Fruit fly (Drosophila melanogaster) whole organism, pupa: ENCODE results near the gene Col4a1.

Experiments
- CG10348 ChIP-seq: fragments of 200-800 bp; sonication (Bioruptor generic); IDR thresholded peaks from 2 replicates; pipeline ENCODE4 v1.3.6; 2022; ENCODE audit warnings: missing biosample characterization, missing genetic modification characterization
- CG12605 ChIP-seq: fragments of 200-800 bp; sonication (Bioruptor generic); IDR thresholded peaks from 2 replicates; pipeline ENCODE4 v1.3.6; 2022; ENCODE audit warnings: missing biosample characterization, missing genetic modification characterization
- CG13204 ChIP-seq: fragments of 200-800 bp; sonication (Bioruptor generic); optimal IDR thresholded peaks from 2 replicates; lab custom pipeline; 2018; ENCODE audit warnings: missing biosample characterization, mild to moderate bottlenecking, missing genetic modification characterization, moderate library complexity
- CG14655 ChIP-seq: fragments of 200-800 bp; sonication (Bioruptor generic); optimal IDR thresholded peaks from 3 replicates; lab custom pipeline; 2017; ENCODE audit warnings: mild to moderate bottlenecking, missing biosample characterization, missing genetic modification reagents, missing genetic modification characterization
- CG15710 ChIP-seq: fragments of 200-800 bp; sonication (Bioruptor generic); optimal IDR thresholded peaks from 2 replicates; lab custom pipeline; 2018; ENCODE audit warnings: missing biosample characterization, mild to moderate bottlenecking, missing genetic modification characterization, moderate library complexity
- CG17806 ChIP-seq: fragments of 200-800 bp; sonication (Bioruptor generic); optimal IDR thresholded peaks from 2 replicates; lab custom pipeline; 2018; ENCODE audit warnings: missing biosample characterization, mild to moderate bottlenecking, missing genetic modification characterization, moderate library complexity
- CG32121 ChIP-seq: fragments of 200-800 bp; sonication (Bioruptor generic); IDR thresholded peaks from 2 replicates; pipeline ENCODE4 v1.3.6; 2022; ENCODE audit warnings: missing biosample characterization, missing genetic modification characterization
- CG34367 ChIP-seq: fragments of 200-800 bp; sonication (Bioruptor generic); optimal IDR thresholded peaks from 2 replicates; lab custom pipeline; 2018; ENCODE audit warnings: missing biosample characterization, mild to moderate bottlenecking, missing genetic modification characterization
- CG4496 ChIP-seq: fragments of 200-800 bp; sonication (Bioruptor generic); IDR thresholded peaks from 3 replicates; pipeline ENCODE4 v1.3.6; 2022; ENCODE audit warnings: missing biosample characterization, missing genetic modification characterization
- CG8159 ChIP-seq: fragments of 200-800 bp; sonication (Bioruptor generic); optimal IDR thresholded peaks from 3 replicates; lab custom pipeline; 2018; ENCODE audit warnings: missing biosample characterization, mild to moderate bottlenecking, missing genetic modification characterization, moderate library complexity
- CG8301 ChIP-seq: fragments of 200-800 bp; sonication (Bioruptor generic); optimal IDR thresholded peaks from 2 replicates; lab custom pipeline; 2018; ENCODE audit warnings: missing biosample characterization, mild to moderate bottlenecking, missing genetic modification characterization
- CG9948 ChIP-seq: fragments of 200-800 bp; sonication (Bioruptor generic); optimal IDR thresholded peaks from 2 replicates; lab custom pipeline; 2018; ENCODE audit warnings: missing biosample characterization, mild to moderate bottlenecking, missing genetic modification characterization, moderate library complexity
- D1 ChIP-seq: fragments of 200-800 bp; sonication (Bioruptor generic); optimal IDR thresholded peaks from 2 replicates; lab custom pipeline; 2018; ENCODE audit warnings: missing biosample characterization, mild to moderate bottlenecking, missing genetic modification characterization, moderate library complexity
- EcR ChIP-seq: fragments of 200-800 bp; sonication (Bioruptor generic); optimal IDR thresholded peaks from 3 replicates; lab custom pipeline; 2019; ENCODE audit warnings: missing biosample characterization, missing genetic modification characterization, mild to moderate bottlenecking, moderate library complexity, missing genetic modification reagents
- Ets98B ChIP-seq: fragments of 200-800 bp; sonication (Bioruptor generic); IDR thresholded peaks from 2 replicates; pipeline ENCODE4 v1.3.6; 2022; ENCODE audit warnings: missing biosample characterization, missing genetic modification characterization
- Pif1A ChIP-seq: fragments of 200-800 bp; sonication (Bioruptor generic); optimal IDR thresholded peaks from 3 replicates; lab custom pipeline; 2016; ENCODE audit warnings: missing biosample characterization, missing genetic modification characterization
- Pif1B ChIP-seq: fragments of 200-800 bp; sonication (Bioruptor generic); optimal IDR thresholded peaks from 3 replicates; lab custom pipeline; 2016; ENCODE audit warnings: missing biosample characterization, missing genetic modification characterization
- Snoo ChIP-seq: fragments of 200-800 bp; sonication (Bioruptor generic); optimal IDR thresholded peaks from 3 replicates; lab custom pipeline; 2017; ENCODE audit warnings: missing biosample characterization, mild to moderate bottlenecking, missing genetic modification characterization, inconsistent platforms
- fd96Ca ChIP-seq: fragments of 200-800 bp; sonication (Bioruptor generic); IDR thresholded peaks from 3 replicates; pipeline ENCODE4 v1.3.6; 2022; ENCODE audit warnings: missing biosample characterization, missing genetic modification characterization
- gl ChIP-seq: fragments of 200-800 bp; sonication (Bioruptor generic); optimal IDR thresholded peaks from 2 replicates; lab custom pipeline; 2018; ENCODE audit warnings: missing biosample characterization, mild to moderate bottlenecking, missing genetic modification characterization
- rn ChIP-seq: fragments of 200-800 bp; sonication (Bioruptor generic); IDR thresholded peaks from 2 replicates; pipeline ENCODE4 v1.3.6; 2022; ENCODE audit warnings: missing biosample characterization, missing genetic modification characterization

Gene Col4a1

dm6 chr2L:5052994-5053393, 23.6 kb downstream of the Col4a1 start, which contains the start of gene eIF3h:
Gene eIF3h, minus strand, starts transcription at chr2L:5053094.
- TF ChIP-seq CG10348 (GFP tag; lab: Robert Waterston, UW) = no peak
- no peak for TF ChIP-seq Pif1B (GFP tag; lab: Kevin White, UChicago)
- TF ChIP-seq CG8301 (tag; lab: Kevin White, UChicago) = no peak
- no peak for TF ChIP-seq Ets98B (GFP tag; lab: Robert Waterston, UW)
- no peak for TF ChIP-seq gl (tag; lab: Kevin White, UChicago)
- TF ChIP-seq CG13204 (GFP tag; lab: Kevin White, UChicago) = no peak
- TF ChIP-seq CG17806 = no peak
- TF ChIP-seq CG12605 (GFP tag; lab: Robert Waterston, UW) = no peak
- no peak for TF ChIP-seq CG15710 (tag; lab: Kevin White, UChicago)
- no peak for TF ChIP-seq EcR (GFP tag; lab: Kevin White, UChicago)
- no peak for TF ChIP-seq rn (GFP tag; lab: Robert Waterston, UW)
- no peak for TF ChIP-seq Snoo
- TF ChIP-seq Pif1A (GFP tag; lab: Kevin White, UChicago) = no peak
- TF ChIP-seq CG8159 (tag; lab: Kevin White, UChicago) = no peak

dm6 chr2L:5054953-5055352, 25.5 kb downstream of the Col4a1 start, which contains the start of the genes CG14036 and His3.3A:
Gene CG14036, minus strand, starts transcription at chr2L:5055016.
Gene His3.3A, plus strand, starts transcription at chr2L:5055058.
- TF ChIP-seq EcR (GFP tag; lab: Kevin White, UChicago) (peak; percentile 25), CG15710 (tag; lab: Kevin White, UChicago) (peak; percentile 0), Pif1B (GFP tag; lab: Kevin White, UChicago) (no peak), CG32121 (GFP tag; lab: Robert Waterston, UW) (peak; percentile 35; the same call in 1 of the 2 replicates)

- no peak for TF ChIP-seq CG8301 (tag; lab: Kevin White, UChicago)
- TF ChIP-seq gl (tag; lab: Kevin White, UChicago) = no peak
- TF ChIP-seq CG8159 (tag; lab: Kevin White, UChicago) = no peak
- no peak for TF ChIP-seq CG14655 (GFP tag; lab: Kevin White, UChicago)
- TF ChIP-seq CG10348 (GFP tag; lab: Robert Waterston, UW) = no peak
- no peak for TF ChIP-seq Ets98B (GFP tag; lab: Robert Waterston, UW)
- no peak for TF ChIP-seq rn (GFP tag; lab: Robert Waterston, UW)
- no peak for TF ChIP-seq CG34367 (tag; lab: Kevin White, UChicago)
- TF ChIP-seq Snoo = no peak
- TF ChIP-seq D1 = no peak
- no peak for TF ChIP-seq CG32121 (GFP tag; lab: Robert Waterston, UW)
Observed at dm6 chr2L:5055528-5055927, 26.1 kb downstream of the Col4a1 start.

- no peak for TF ChIP-seq CG17806
- no peak for TF ChIP-seq CG4496 (GFP tag; lab: Robert Waterston, UW)
- TF ChIP-seq D1 = no peak
- no peak for TF ChIP-seq CG13204 (GFP tag; lab: Kevin White, UChicago)
- no peak for TF ChIP-seq Snoo
- no peak for TF ChIP-seq rn (GFP tag; lab: Robert Waterston, UW)
- no peak for TF ChIP-seq EcR (GFP tag; lab: Kevin White, UChicago)
- no peak for TF ChIP-seq CG10348 (GFP tag; lab: Robert Waterston, UW)
- no peak for TF ChIP-seq CG12605 (GFP tag; lab: Robert Waterston, UW)
- no peak for TF ChIP-seq Ets98B (GFP tag; lab: Robert Waterston, UW)
- TF ChIP-seq CG15710 (tag; lab: Kevin White, UChicago) = no peak
- TF ChIP-seq CG9948 (tag; lab: Kevin White, UChicago) = no peak
- no peak for TF ChIP-seq gl (tag; lab: Kevin White, UChicago)
- TF ChIP-seq CG8159 (tag; lab: Kevin White, UChicago) = no peak
- TF ChIP-seq Pif1A (GFP tag; lab: Kevin White, UChicago) = no peak
Observed at dm6 chr2L:5058094-5058493, 28.7 kb downstream of the Col4a1 start, which contains the start of gene Nepl3. Gene Nepl3, minus strand, starts transcription at chr2L:5058248.

- TF ChIP-seq CG10348 (GFP tag; lab: Robert Waterston, UW) (no peak), CG13204 (GFP tag; lab: Kevin White, UChicago) (no peak), CG15710 (tag; lab: Kevin White, UChicago) (peak; percentile 52), CG17806 (peak; percentile 31), Pif1B (GFP tag; lab: Kevin White, UChicago) (no peak), CG8301 (tag; lab: Kevin White, UChicago) (peak; percentile 39), EcR (GFP tag; lab: Kevin White, UChicago) (no peak), CG4496 (GFP tag; lab: Robert Waterston, UW) (peak; percentile 40; the same call in 1 of the 3 replicates), fd96Ca (GFP tag; lab: Robert Waterston, UW) (no peak), CG32121 (GFP tag; lab: Robert Waterston, UW) (no peak), CG9948 (tag; lab: Kevin White, UChicago) (peak; percentile 41), rn (GFP tag; lab: Robert Waterston, UW) (no peak), CG12605 (GFP tag; lab: Robert Waterston, UW) (no peak), CG14655 (GFP tag; lab: Kevin White, UChicago) (no peak), CG34367 (tag; lab: Kevin White, UChicago) (peak; percentile 43), Pif1A (GFP tag; lab: Kevin White, UChicago) (no peak), Snoo (peak; percentile 49), Ets98B (GFP tag; lab: Robert Waterston, UW) (no peak), CG8159 (tag; lab: Kevin White, UChicago) (peak; percentile 62), gl (tag; lab: Kevin White, UChicago) (no peak), D1 (no peak)
Observed at dm6 chr2L:5059645-5060254, 30.3 kb downstream of the Col4a1 start, which contains the start of gene Rpn11. Gene Rpn11, minus strand, starts transcription at chr2L:5059790.
